Worm (Caenorhabditis elegans): Measurements from ENCODE around the gene T24C2.3.
A peak's percentile ranks its signal among the peaks of the same experiment; 100 is the strongest.
"Not testable (repeated sequence)": the region's sequence is repeated elsewhere in the genome, so short reads cannot be mapped to it uniquely, and the experiment has no call there.

The T24C2.3 gene

ce11 chrX:14528399-14528798 is 14.9 kb upstream of the T24C2.3 start, which contains the start of gene nspc-19:
TSS of gene nspc-19 (plus strand) at chrX:14528699.
- not testable (repeated sequence) for TF ChIP-seq Y48G9A.11 (GFP tag; IDR thresholded peaks at IDR 0.05); zip-2 (tag; optimal IDR thresholded peaks at IDR 0.05); nhr-25 (tag; optimal IDR thresholded peaks at IDR 0.05; ENCODE audit: borderline replicate concordance, insufficient read depth)

ce11 chrX:14530107-14530506 is 13.2 kb upstream of the T24C2.3 start, which contains the start of gene nspc-20:
TSS of gene nspc-20 (minus strand) at chrX:14530207.
- no peak for TF ChIP-seq unc-62 (GFP tag; optimal IDR thresholded peaks at IDR 0.05 in 1 of 2)
- no peak for TF ChIP-seq unc-62 (tag; optimal IDR thresholded peaks at IDR 0.05)
- TF ChIP-seq nhr-77 (tag; optimal IDR thresholded peaks at IDR 0.05) = no peak
- TF ChIP-seq zfp-2 (tag; optimal IDR thresholded peaks at IDR 0.05) = no peak
- TF ChIP-seq lin-38 (GFP tag; IDR thresholded peaks at IDR 0.05) = no peak
- TF ChIP-seq aly-2 (tag; optimal IDR thresholded peaks at IDR 0.05) = no peak
- no peak for TF ChIP-seq zfp-3 (GFP tag; conservative IDR thresholded peaks at IDR 0.05)
- no peak for TF ChIP-seq dmd-9 (GFP tag; IDR thresholded peaks at IDR 0.05)
- no peak for TF ChIP-seq egl-27 (tag; optimal IDR thresholded peaks at IDR 0.05)

ce11 chrX:14534117-14534516 is 9.2 kb upstream of the T24C2.3 start, which contains the start of gene T24C2.5:
TSS of gene T24C2.5 (plus strand) at chrX:14534417.
- TF ChIP-seq daf-19 (GFP tag; conservative IDR thresholded peaks at IDR 0.05) (no peak), hlh-30 (tag; optimal IDR thresholded peaks at IDR 0.05; ENCODE audit: insufficient read depth) (peak; percentile 7)

ce11 chrX:14534596-14534995 is 8.7 kb upstream of the T24C2.3 start:
- TF ChIP-seq hlh-11 (tag; optimal IDR thresholded peaks at IDR 0.05) (no peak), T20F7.1 (GFP tag; optimal IDR thresholded peaks at IDR 0.05) (no peak), fkh-10 (GFP tag; optimal IDR thresholded peaks at IDR 0.05) (no peak), lin-13 (GFP tag; optimal IDR thresholded peaks at IDR 0.05) (no peak), daf-16 (GFP tag; optimal IDR thresholded peaks at IDR 0.05) (no peak), daf-16 (tag; optimal IDR thresholded peaks at IDR 0.05) (peak; percentile 63), aha-1 (tag) (peak; percentile 81), saeg-2 (GFP tag; IDR thresholded peaks at IDR 0.05) (no peak), lin-29 (GFP tag; IDR thresholded peaks at IDR 0.05) (no peak), nhr-48 (tag; optimal IDR thresholded peaks at IDR 0.05) (no peak), mxl-3 (GFP tag; optimal IDR thresholded peaks at IDR 0.05) (no peak)

- TF ChIP-seq daf-16 (GFP tag; optimal IDR thresholded peaks at IDR 0.05) (no peak), daf-16 (tag; optimal IDR thresholded peaks at IDR 0.05) (peak; percentile 39), hlh-11 (tag; optimal IDR thresholded peaks at IDR 0.05) (peak; percentile 28), hlh-30 (tag; optimal IDR thresholded peaks at IDR 0.05; ENCODE audit: insufficient read depth) (no peak), lin-1 (GFP tag; IDR thresholded peaks at IDR 0.05) (no peak), gei-8 (GFP tag; optimal IDR thresholded peaks at IDR 0.05) (no peak), unc-62 (GFP tag; optimal IDR thresholded peaks at IDR 0.05 in 1 of 2) (peak in 1 of 2 experiments; percentile 40), unc-62 (tag; optimal IDR thresholded peaks at IDR 0.05) (no peak), dmd-6 (GFP tag; IDR thresholded peaks at IDR 0.05) (0 out of 2 replicates have a peak, but pooled peaks have one; percentile 21)
Observed at ce11 chrX:14535913-14536312, 7.4 kb upstream of the T24C2.3 start.

- TF ChIP-seq pqm-1 (tag; optimal IDR thresholded peaks at IDR 0.05) (peak; percentile 38), ceh-44 (GFP tag; IDR thresholded peaks at IDR 0.05) (no peak), snpc-4 (tag; optimal IDR thresholded peaks at IDR 0.05) (no peak), daf-16 (GFP tag; optimal IDR thresholded peaks at IDR 0.05) (no peak), daf-16 (tag; optimal IDR thresholded peaks at IDR 0.05) (peak; percentile 85), nhr-42 (GFP tag; IDR thresholded peaks at IDR 0.05) (no peak), nhr-77 (tag; optimal IDR thresholded peaks at IDR 0.05) (peak; percentile 59), dmd-6 (GFP tag; IDR thresholded peaks at IDR 0.05) (peak; percentile 34), mdl-1 (tag; optimal IDR thresholded peaks at IDR 0.05) (peak in 1 of 2 experiments; percentile 44), dmd-9 (GFP tag; IDR thresholded peaks at IDR 0.05) (no peak), hlh-11 (tag; optimal IDR thresholded peaks at IDR 0.05) (peak; percentile 61), php-3 (GFP tag; IDR thresholded peaks at IDR 0.05) (peak; percentile 41; the same call in 1 of the 2 replicates), dve-1 (tag; optimal IDR thresholded peaks at IDR 0.05; ENCODE audit: insufficient read depth) (peak; percentile 22), hlh-30 (tag; optimal IDR thresholded peaks at IDR 0.05; ENCODE audit: insufficient read depth) (peak; percentile 39), nhr-28 (tag; optimal IDR thresholded peaks at IDR 0.05) (peak; percentile 82)
Observed at ce11 chrX:14537625-14538024, 5.7 kb upstream of the T24C2.3 start.

All from whole organism, L4 larva.